Worm (Caenorhabditis elegans) whole organism, L4/young adult: ENCODE measurements around the gene Y105C5B.9.

Source experiments
- W03F9.2 ChIP-seq: fragments of 150-350 bp; optimal IDR thresholded peaks from 2 replicates; lab custom pipeline; 2014; ENCODE audit warnings: missing biosample characterization, missing genetic modification characterization
- him-1 ChIP-seq: sonication (generic microtip); optimal IDR thresholded peaks from 2 replicates; lab custom pipeline; 2016; ENCODE audit warnings: missing genotype, missing genetic modification reagents, missing genetic modification characterization, missing compliant biosample characterization

ce11 chrIV:15906059-15906632, 24.2 kb upstream of the Y105C5B.9 start, which contains the start of gene srv-15:
- TF ChIP-seq W03F9.2 (no peak), him-1 (no peak)
